Fruit fly (Drosophila melanogaster) whole organism: Measurements from ENCODE around the gene Oatp26F.

Source experiments
- EcR ChIP-seq, 2 experiments: fragments of >200 bp; optimal IDR thresholded peaks; 2 replicates each; lab custom pipeline; 2017; ENCODE audit warnings: missing biosample characterization in 2 of 2, missing genetic modification characterization in 2 of 2, missing genetic modification reagents in 2 of 2
- pan ChIP-seq: fragments of >200 bp; optimal IDR thresholded peaks from 2 replicates; lab custom pipeline; 2017
- psq ChIP-seq: fragments of >200 bp; optimal IDR thresholded peaks from 2 replicates; lab custom pipeline; 2017

DNA sequence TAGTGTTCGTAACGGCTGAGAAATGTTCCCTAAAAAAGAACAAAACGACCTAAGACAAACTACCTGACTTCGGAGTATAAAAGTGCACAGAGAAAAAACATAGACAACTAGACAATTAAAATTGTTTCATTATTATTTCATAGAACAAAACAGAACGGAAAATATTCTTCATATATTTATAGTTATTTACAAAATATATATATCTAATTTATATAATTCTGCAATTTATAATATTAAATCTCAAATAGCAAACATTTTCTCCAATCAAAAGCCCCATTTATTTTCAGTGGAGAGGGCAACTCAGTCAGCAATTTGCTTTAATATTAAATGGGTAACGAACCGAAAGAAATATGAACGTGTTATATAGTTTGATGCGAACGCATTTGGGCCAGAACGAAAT lies 37.2 kb downstream of the Oatp26F start:
- no peak for TF ChIP-seq psq (lab: Kevin White, UChicago)
- TF ChIP-seq EcR (GFP tag; optimal IDR thresholded peaks at IDR 0.05; lab: Kevin White, UChicago): no peak
- no peak for TF ChIP-seq pan (lab: Kevin White, UChicago)
